Worm (Caenorhabditis elegans): ENCODE results near the gene T01H3.3.

DNA sequence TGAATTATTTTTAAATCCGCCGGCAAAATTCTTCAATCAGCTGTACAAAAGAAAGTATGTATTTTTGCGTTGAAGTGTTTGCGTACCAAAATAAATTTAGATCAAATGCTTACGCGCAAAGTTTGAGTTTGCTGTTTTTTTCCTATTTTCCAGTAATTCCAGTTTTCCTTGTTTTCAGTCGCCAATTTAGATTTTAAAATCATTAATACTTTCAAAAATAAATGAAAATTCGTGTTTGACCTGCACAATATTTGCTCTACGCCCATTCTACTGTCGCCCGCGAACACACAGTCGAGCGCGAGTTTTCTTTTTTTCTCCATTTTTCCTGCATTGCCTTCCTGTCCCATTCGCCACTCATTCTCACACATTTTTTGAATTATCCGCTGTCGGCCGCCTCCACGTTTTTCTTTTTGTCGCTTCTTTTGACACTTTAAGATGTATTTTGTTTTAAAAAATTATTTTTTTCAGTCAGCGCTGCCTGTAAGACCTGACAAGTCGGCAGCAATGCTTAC, 19.1 kb upstream of the T01H3.3 start, which contains the start of gene ptc-1:
- TF ChIP-seq cog-1 (tag; optimal IDR thresholded peaks at IDR 0.05) (no peak), med-1 (GFP tag; optimal IDR thresholded peaks at IDR 0.05; ENCODE audit: insufficient read depth) (no peak), klf-2 (GFP tag; conservative IDR thresholded peaks at IDR 0.05) (no peak), tab-1 (GFP tag; IDR thresholded peaks at IDR 0.05) (no peak), ref-1 (GFP tag; conservative IDR thresholded peaks at IDR 0.05) (no peak), ztf-29 (GFP tag; IDR thresholded peaks at IDR 0.05) (no peak)
